Fruit fly (Drosophila melanogaster) whole organism, embryonic: ENCODE results near the gene sage.

Experiments
- Aef1 ChIP-seq: fragments of 200-800 bp; sonication (Bioruptor generic); IDR thresholded peaks from 3 replicates; pipeline ENCODE4 v1.3.6; 2022; ENCODE audit warnings: missing biosample characterization, missing genetic modification characterization
- CG10366 ChIP-seq: fragments of 200-800 bp; sonication (Bioruptor generic); IDR thresholded peaks from 2 replicates; pipeline ENCODE4 v1.3.6; 2022; ENCODE audit warnings: missing biosample characterization, missing genetic modification characterization
- CG10565 ChIP-seq: fragments of 200-800 bp; sonication (Bioruptor generic); optimal IDR thresholded peaks from 3 replicates; lab custom pipeline; 2016; ENCODE audit warnings: missing biosample characterization, mild to moderate bottlenecking, missing genetic modification characterization
- CG13296 ChIP-seq: fragments of 200-800 bp; sonication (Bioruptor generic); optimal IDR thresholded peaks from 3 replicates; lab custom pipeline; 2018; ENCODE audit warnings: missing biosample characterization, mild to moderate bottlenecking, missing genetic modification characterization
- CG13424 ChIP-seq: fragments of 200-800 bp; sonication (Bioruptor generic); optimal IDR thresholded peaks from 2 replicates; lab custom pipeline; 2019; ENCODE audit warnings: missing biosample characterization, mild to moderate bottlenecking, missing genetic modification characterization, moderate library complexity
- CG15269 ChIP-seq: fragments of 200-800 bp; sonication (Bioruptor generic); optimal IDR thresholded peaks from 2 replicates; lab custom pipeline; 2018; ENCODE audit warnings: missing biosample characterization, mild to moderate bottlenecking, missing genetic modification characterization, moderate library complexity
- CG16813 ChIP-seq: fragments of 200-800 bp; sonication (Bioruptor generic); IDR thresholded peaks from 3 replicates; pipeline ENCODE4 v1.3.6; 2022; ENCODE audit warnings: missing biosample characterization, missing genetic modification characterization; ENCODE audit not compliant: partially characterized antibody
- CG17912 ChIP-seq: fragments of 200-800 bp; sonication (Bioruptor generic); optimal IDR thresholded peaks from 2 replicates; lab custom pipeline; 2018; ENCODE audit warnings: missing biosample characterization, mild to moderate bottlenecking, missing genetic modification characterization
- CG2199 ChIP-seq: fragments of 200-800 bp; sonication (Bioruptor generic); IDR thresholded peaks from 3 replicates; pipeline ENCODE4 v1.3.6; 2022; ENCODE audit warnings: missing biosample characterization, missing genetic modification characterization
- CG2678 ChIP-seq: fragments of 200-800 bp; sonication (Bioruptor generic); optimal IDR thresholded peaks from 3 replicates; lab custom pipeline; 2019; ENCODE audit warnings: missing biosample characterization, mild to moderate bottlenecking, missing genetic modification characterization, moderate library complexity
- CG3281 ChIP-seq: fragments of 200-800 bp; sonication (Bioruptor generic); optimal IDR thresholded peaks from 3 replicates; lab custom pipeline; 2017; ENCODE audit warnings: missing biosample characterization, mild to moderate bottlenecking, missing genetic modification characterization
- CG4854 ChIP-seq: fragments of 200-800 bp; sonication (Bioruptor generic); optimal IDR thresholded peaks from 2 replicates; lab custom pipeline; 2016; ENCODE audit warnings: missing biosample characterization, missing genetic modification characterization, inconsistent platforms
- CG6272 ChIP-seq: fragments of 200-800 bp; sonication (Bioruptor generic); IDR thresholded peaks from 2 replicates; pipeline ENCODE4 v1.3.6; 2022; ENCODE audit warnings: missing biosample characterization, missing genetic modification characterization
- CG6791 ChIP-seq: fragments of 200-800 bp; sonication (Bioruptor generic); IDR thresholded peaks from 3 replicates; pipeline ENCODE4 v1.3.6; 2022; ENCODE audit warnings: missing biosample characterization, missing genetic modification characterization; ENCODE audit not compliant: partially characterized antibody
- CG7963 ChIP-seq: fragments of 200-800 bp; sonication (Bioruptor generic); IDR thresholded peaks from 3 replicates; pipeline ENCODE4 v1.3.6; 2022; ENCODE audit warnings: missing biosample characterization, missing genetic modification characterization; ENCODE audit not compliant: partially characterized antibody
- CG8765 ChIP-seq: fragments of 200-800 bp; sonication (Bioruptor generic); IDR thresholded peaks from 2 replicates; pipeline ENCODE4 v1.3.6; 2022; ENCODE audit warnings: missing biosample characterization, missing genetic modification characterization
- CG9609 ChIP-seq: fragments of 200-800 bp; sonication (Bioruptor generic); optimal IDR thresholded peaks from 3 replicates; lab custom pipeline; 2016; ENCODE audit warnings: missing biosample characterization, missing genetic modification characterization
- CoRest ChIP-seq: fragments of 200-800 bp; sonication (Bioruptor generic); optimal IDR thresholded peaks from 3 replicates; lab custom pipeline; 2018; ENCODE audit warnings: missing biosample characterization, mild to moderate bottlenecking, missing genetic modification characterization, moderate library complexity
- Dad ChIP-seq: fragments of 200-800 bp; sonication (Bioruptor generic); optimal IDR thresholded peaks from 3 replicates; lab custom pipeline; 2016; ENCODE audit warnings: missing biosample characterization, missing genetic modification characterization
- Fer2 ChIP-seq: fragments of 200-800 bp; sonication (Bioruptor generic); optimal IDR thresholded peaks from 2 replicates; lab custom pipeline; 2018; ENCODE audit warnings: missing biosample characterization, mild to moderate bottlenecking, missing genetic modification characterization, moderate library complexity
- Hsf ChIP-seq: fragments of 200-800 bp; sonication (Bioruptor generic); optimal IDR thresholded peaks from 3 replicates; lab custom pipeline; 2016; ENCODE audit warnings: missing biosample characterization, missing genetic modification characterization
- Lim3 ChIP-seq: fragments of 200-800 bp; sonication (Bioruptor generic); IDR thresholded peaks from 2 replicates; pipeline ENCODE4 v1.3.6; 2022; ENCODE audit warnings: missing biosample characterization, missing genetic modification characterization
- Nf-YA ChIP-seq: fragments of 200-800 bp; sonication (Bioruptor generic); IDR thresholded peaks from 2 replicates; pipeline ENCODE4 v1.3.6; 2022; ENCODE audit warnings: missing biosample characterization, missing genetic modification characterization
- NfI ChIP-seq: fragments of 200-800 bp; sonication (Bioruptor generic); optimal IDR thresholded peaks from 3 replicates; lab custom pipeline; 2018; ENCODE audit warnings: missing biosample characterization, mild to moderate bottlenecking, missing genetic modification characterization, moderate library complexity
- Pdp1 ChIP-seq, 2 experiments: fragments of 200-800 bp; sonication (Bioruptor generic); optimal IDR thresholded peaks; 3 replicates each; lab custom pipeline; 2016; ENCODE audit warnings: missing biosample characterization in 2 of 2, missing genetic modification characterization in 2 of 2, mild to moderate bottlenecking in 1 of 2, moderate library complexity in 1 of 2
- Sry-β ChIP-seq: fragments of 200-800 bp; sonication (Bioruptor generic); optimal IDR thresholded peaks from 2 replicates; lab custom pipeline; 2018; ENCODE audit warnings: missing biosample characterization, mild to moderate bottlenecking, missing genetic modification characterization, moderate library complexity
- Stat92E ChIP-seq, 3 experiments: fragments of >200 bp in 2 of 3; fragments of 200-800 bp in 1 of 3; sonication (Bioruptor generic) in 1 of 3; optimal IDR thresholded peaks; 2 replicates each; lab custom pipeline; 2017 to 2019; ENCODE audit warnings: missing biosample characterization in 3 of 3, missing genetic modification characterization in 3 of 3, mild to moderate bottlenecking in 1 of 3, moderate library complexity in 1 of 3
- YL-1 ChIP-seq: fragments of 200-800 bp; sonication (Bioruptor generic); optimal IDR thresholded peaks from 3 replicates; lab custom pipeline; 2017; ENCODE audit warnings: missing biosample characterization, mild to moderate bottlenecking, missing genetic modification characterization
- al ChIP-seq: fragments of 200-800 bp; sonication (Bioruptor generic); IDR thresholded peaks from 2 replicates; pipeline ENCODE4 v1.3.6; 2022; ENCODE audit warnings: missing biosample characterization, missing genetic modification characterization
- az2 ChIP-seq: fragments of 200-800 bp; sonication (Bioruptor generic); optimal IDR thresholded peaks from 3 replicates; lab custom pipeline; 2016; ENCODE audit warnings: missing biosample characterization, missing genetic modification characterization
- chinmo ChIP-seq: fragments of 200-800 bp; sonication (Bioruptor generic); IDR thresholded peaks from 4 replicates; pipeline ENCODE4 v1.3.6; 2022; ENCODE audit warnings: missing biosample characterization, missing genetic modification characterization; ENCODE audit not compliant: partially characterized antibody
- dati ChIP-seq: fragments of 200-800 bp; sonication (Bioruptor generic); IDR thresholded peaks from 2 replicates; pipeline ENCODE4 v1.3.6; 2022; ENCODE audit warnings: missing biosample characterization, missing genetic modification characterization
- dmrt11E ChIP-seq: fragments of 200-800 bp; sonication (Bioruptor generic); optimal IDR thresholded peaks from 3 replicates; lab custom pipeline; 2018; ENCODE audit warnings: missing biosample characterization, mild to moderate bottlenecking, missing genetic modification characterization, moderate library complexity
- gcm2 ChIP-seq: fragments of 200-800 bp; sonication (Bioruptor generic); optimal IDR thresholded peaks from 2 replicates; lab custom pipeline; 2016; ENCODE audit warnings: missing biosample characterization, missing genetic modification characterization
- grau ChIP-seq: fragments of 200-800 bp; optimal IDR thresholded peaks from 3 replicates; lab custom pipeline; 2019; ENCODE audit warnings: missing biosample characterization, mild to moderate bottlenecking, missing genetic modification characterization, moderate library complexity
- hb ChIP-seq: fragments of 200-800 bp; sonication (Bioruptor generic); IDR thresholded peaks from 3 replicates; pipeline ENCODE4 v1.3.6; 2022; ENCODE audit warnings: missing biosample characterization, missing genetic modification characterization; ENCODE audit not compliant: partially characterized antibody
- hkb ChIP-seq, 2 experiments: fragments of 200-800 bp in 1 of 2; fragments of >200 bp in 1 of 2; sonication (Bioruptor generic) in 1 of 2; IDR thresholded peaks in 1 of 2; optimal IDR thresholded peaks in 1 of 2; 2 replicates each; pipeline versions ENCODE4 v1.3.6 to Lab custom; 2017 to 2022; ENCODE audit warnings: missing biosample characterization in 1 of 2, missing genetic modification characterization in 1 of 2
- insv ChIP-seq, 2 experiments: fragments of 200-800 bp; sonication (Bioruptor generic); optimal IDR thresholded peaks; 3 replicates each; lab custom pipeline; 2016 to 2018; ENCODE audit warnings: missing biosample characterization in 2 of 2, missing genetic modification characterization in 2 of 2
- ken ChIP-seq: fragments of 200-800 bp; sonication (Bioruptor generic); IDR thresholded peaks from 3 replicates; pipeline ENCODE4 v1.3.6; 2022; ENCODE audit warnings: missing biosample characterization, missing genetic modification characterization
- nerfin-1 ChIP-seq: fragments of 200-800 bp; sonication (Bioruptor generic); optimal IDR thresholded peaks from 3 replicates; lab custom pipeline; 2019; ENCODE audit warnings: missing biosample characterization, mild to moderate bottlenecking, missing genetic modification characterization, moderate library complexity
- otp ChIP-seq: fragments of 200-800 bp; sonication (Bioruptor generic); IDR thresholded peaks from 3 replicates; pipeline ENCODE4, ENCODE4 v1.3.6; 2022; ENCODE audit warnings: missing biosample characterization, missing genetic modification characterization
- pfk ChIP-seq: fragments of 200-800 bp; sonication (Bioruptor generic); optimal IDR thresholded peaks from 2 replicates; lab custom pipeline; 2018; ENCODE audit warnings: missing biosample characterization, mild to moderate bottlenecking, missing genetic modification characterization, moderate library complexity
- prd ChIP-seq, 3 experiments: fragments of >200 bp in 2 of 3; fragments of 200-800 bp in 1 of 3; sonication (Bioruptor generic) in 1 of 3; optimal IDR thresholded peaks in 2 of 3; IDR thresholded peaks in 1 of 3; 2 replicates in 2 of 3; 3 replicates in 1 of 3; pipeline versions ENCODE4 v1.3.6 to Lab custom; 2017 to 2022; ENCODE audit warnings: missing biosample characterization in 1 of 3, missing genetic modification characterization in 1 of 3
- sd ChIP-seq: fragments of 200-800 bp; sonication (Bioruptor generic); optimal IDR thresholded peaks from 3 replicates; lab custom pipeline; 2018; ENCODE audit warnings: missing biosample characterization, mild to moderate bottlenecking, missing genetic modification characterization, moderate library complexity
- tin ChIP-seq: fragments of 200-800 bp; sonication (Bioruptor generic); optimal IDR thresholded peaks from 3 replicates; lab custom pipeline; 2016; ENCODE audit warnings: missing biosample characterization, missing genetic modification characterization
- trem ChIP-seq: fragments of 200-800 bp; optimal IDR thresholded peaks from 3 replicates; lab custom pipeline; 2019; ENCODE audit warnings: missing biosample characterization, mild to moderate bottlenecking, missing genetic modification characterization, moderate library complexity
- twi ChIP-seq: fragments of 200-800 bp; optimal IDR thresholded peaks from 2 replicates; lab custom pipeline; 2019; ENCODE audit warnings: missing biosample characterization, mild to moderate bottlenecking, missing genetic modification characterization, moderate library complexity

The sage gene

DNA sequence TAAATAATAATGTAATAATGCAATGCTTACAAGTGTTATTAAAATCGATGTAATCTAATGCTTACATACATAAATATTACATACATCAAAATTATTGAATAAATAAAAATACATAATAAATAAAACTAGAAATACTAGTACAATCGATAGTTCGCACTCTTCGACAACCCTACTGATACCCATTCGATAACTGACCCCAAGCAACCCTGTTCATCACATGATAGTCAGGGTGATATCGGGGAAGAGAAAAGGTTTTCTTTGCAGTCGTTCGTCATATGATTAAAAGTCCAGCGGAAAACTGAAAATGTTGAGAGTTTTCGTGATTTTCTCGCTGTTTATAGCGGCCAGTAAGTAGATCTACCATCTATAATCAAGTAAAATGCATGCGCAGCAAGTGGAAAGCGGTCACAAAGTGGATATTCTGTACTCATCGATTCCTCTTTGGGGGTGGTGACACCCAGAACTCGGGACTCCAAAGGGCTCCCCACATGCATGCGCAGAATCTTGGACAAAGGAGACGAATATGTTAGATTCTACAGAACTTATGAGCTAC lies 3.4 kb downstream of the sage start, which contains the start of gene ATP6AP2 (continued):
- TF ChIP-seq CG2199 (GFP tag; lab: Robert Waterston, UW) (no peak), tin (GFP tag; lab: Kevin White, UChicago) (peak; percentile 58), insv (GFP tag; optimal IDR thresholded peaks at IDR 0.05; lab: Kevin White, UChicago) (peak in 1 of 2 experiments; percentile 46), Hsf (GFP tag; lab: Kevin White, UChicago) (peak; percentile 42), al (GFP tag; lab: Robert Waterston, UW) (peak; percentile 50; the same call in 1 of the 2 replicates), Fer2 (tag; lab: Kevin White, UChicago) (peak; percentile 57), dati (GFP tag; lab: Robert Waterston, UW) (no peak), Stat92E (GFP tag; optimal IDR thresholded peaks at IDR 0.05; lab: Kevin White, UChicago) (peak in 1 of 3 experiments; percentile 55), CG7963 (GFP tag; lab: Robert Waterston, UW) (peak; percentile 78), az2 (GFP tag; lab: Kevin White, UChicago) (peak; percentile 41), otp (GFP tag; lab: Robert Waterston, UW) (no peak), CG13424 (peak; percentile 72), CG8765 (GFP tag; lab: Robert Waterston, UW) (no peak), CG3281 (GFP tag; lab: Kevin White, UChicago) (peak; percentile 60), CG10366 (GFP tag; lab: Robert Waterston, UW) (peak; percentile 35; the same call in 1 of the 2 replicates), CG2678 (no peak), twi (peak; percentile 46), prd (optimal IDR thresholded peaks at IDR 0.05; lab: Kevin White, UChicago) (no peak), prd (GFP tag; IDR thresholded peaks at IDR 0.05; lab: Robert Waterston, UW) (0 out of 3 replicates have a peak, but pooled peaks have one; percentile 32), CG4854 (GFP tag; lab: Kevin White, UChicago) (peak; percentile 5), hb (GFP tag; lab: Robert Waterston, UW) (peak; percentile 72), CG15269 (no peak), Dad (GFP tag; lab: Kevin White, UChicago) (peak; percentile 10), Sry-β (peak; percentile 8), sd (tag; lab: Kevin White, UChicago) (no peak), trem (tag; lab: Kevin White, UChicago) (peak; percentile 69), ken (no peak; the same call in 2 of the 3 replicates), CG13296 (GFP tag; lab: Kevin White, UChicago) (peak; percentile 48), CG17912 (GFP tag; lab: Kevin White, UChicago) (peak; percentile 74), CG9609 (GFP tag; lab: Kevin White, UChicago) (no peak), gcm2 (GFP tag; lab: Kevin White, UChicago) (peak; percentile 12), Lim3 (no peak), Aef1 (GFP tag; lab: Robert Waterston, UW) (peak; percentile 32; the same call in 1 of the 3 replicates), NfI (peak; percentile 70), CG6272 (GFP tag; lab: Robert Waterston, UW) (peak; percentile 28; the same call in 1 of the 2 replicates), pfk (peak; percentile 41), Pdp1 (GFP tag; optimal IDR thresholded peaks at IDR 0.05; lab: Kevin White, UChicago) (peak in 1 of 2 experiments; percentile 33), Nf-YA (GFP tag; lab: Robert Waterston, UW) (peak; percentile 53; the same call in 1 of the 2 replicates), CG10565 (GFP tag; lab: Kevin White, UChicago) (no peak), CG16813 (GFP tag; lab: Robert Waterston, UW) (peak; percentile 85), hkb (optimal IDR thresholded peaks at IDR 0.05; lab: Kevin White, UChicago) (no peak), hkb (GFP tag; IDR thresholded peaks at IDR 0.05; lab: Robert Waterston, UW) (0 out of 2 replicates have a peak, but pooled peaks have one; percentile 35), CG6791 (GFP tag; lab: Robert Waterston, UW) (peak; percentile 79), CoRest (tag; lab: Kevin White, UChicago) (peak; percentile 67), chinmo (GFP tag; lab: Robert Waterston, UW) (0 out of 4 replicates have a peak, but pooled peaks have one; percentile 55), dmrt11E (tag; lab: Kevin White, UChicago) (peak; percentile 29), grau (tag; lab: Kevin White, UChicago) (peak; percentile 68), nerfin-1 (tag; lab: Kevin White, UChicago) (peak; percentile 62), YL-1 (GFP tag; lab: Kevin White, UChicago) (peak; percentile 96)
